Worm (Caenorhabditis elegans): ENCODE results near the gene K09E3.2.

- TF ChIP-seq vab-15 (tag; optimal IDR thresholded peaks at IDR 0.05) = no peak
- TF ChIP-seq jun-1 (tag; optimal IDR thresholded peaks at IDR 0.05) = no peak
- no peak for TF ChIP-seq dpl-1 (GFP tag; optimal IDR thresholded peaks at IDR 0.05)
- TF ChIP-seq C16A3.4 (tag; optimal IDR thresholded peaks at IDR 0.05) = no peak
- TF ChIP-seq mab-9 (GFP tag; IDR thresholded peaks at IDR 0.05) = no peak
- no peak for TF ChIP-seq mep-1 (tag; optimal IDR thresholded peaks at IDR 0.05)
- no peak for TF ChIP-seq nhr-11 (tag; optimal IDR thresholded peaks at IDR 0.05)
- no peak for TF ChIP-seq nhr-76 (tag; optimal IDR thresholded peaks at IDR 0.05)
- no peak for TF ChIP-seq elt-3 (tag; optimal IDR thresholded peaks at IDR 0.05)
Observed at ce11 chrX:17139204-17139780, 21.8 kb downstream of the K09E3.2 start.

All from whole organism, L1 larva.